Fruit fly (Drosophila melanogaster): Measurements from ENCODE around the gene CG5377.

DNA sequence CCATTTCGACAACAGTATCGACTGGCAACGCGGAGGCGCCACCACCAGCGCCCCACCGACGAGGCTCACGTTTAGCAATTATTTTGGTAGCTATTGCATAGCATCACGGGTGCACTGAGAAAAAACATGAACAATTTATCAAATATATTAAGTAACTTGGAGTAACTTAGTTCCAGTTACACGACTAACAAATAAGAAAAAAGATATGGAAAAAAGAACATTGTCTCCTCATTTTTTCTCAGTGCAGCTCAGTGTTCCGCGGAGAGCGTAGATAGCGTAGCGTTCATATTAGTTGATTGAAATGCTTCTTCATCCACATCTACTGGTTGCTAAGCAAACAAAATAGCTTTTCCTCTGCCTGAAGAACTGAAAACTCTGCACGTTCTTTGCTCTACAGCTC is 47.4 kb upstream of the CG5377 start:
- TF ChIP-seq CG8478 (optimal IDR thresholded peaks at IDR 0.05), result no peak
- no peak for TF ChIP-seq CTCF (optimal IDR thresholded peaks at IDR 0.05)
